Worm (Caenorhabditis elegans): ENCODE data around the gene H14E04.3.

H14E04.3 gene

DNA sequence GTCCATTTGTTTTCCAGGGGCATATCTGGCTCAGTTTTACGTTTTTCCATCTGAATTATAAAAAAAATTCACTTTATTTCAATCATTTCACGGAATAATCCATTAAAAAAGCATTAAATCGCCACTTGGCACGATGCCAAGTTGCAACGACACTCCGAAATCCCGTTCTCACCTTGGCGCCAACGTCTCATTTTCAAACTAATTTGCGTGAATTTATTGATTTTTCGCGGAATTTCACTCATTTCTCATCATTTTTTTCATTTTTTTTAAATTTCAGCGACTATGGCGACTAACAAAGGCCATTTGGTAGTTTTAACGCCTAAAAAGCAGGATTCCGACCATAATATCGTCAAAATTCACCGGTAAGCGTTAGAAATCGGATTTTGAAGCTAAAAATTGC, 10.5 kb downstream of the H14E04.3 start, which contains the start of gene H14E04.2 (continued):
- TF ChIP-seq Y55F3AM.14 (GFP tag; optimal IDR thresholded peaks at IDR 0.05) (no peak), dmd-4 (tag; optimal IDR thresholded peaks at IDR 0.05) (no peak), nhr-25 (tag; optimal IDR thresholded peaks at IDR 0.05) (peak; percentile 50), unc-39 (tag; optimal IDR thresholded peaks at IDR 0.05) (no peak), zag-1 (tag; optimal IDR thresholded peaks at IDR 0.05) (peak; percentile 5), mdl-1 (tag; optimal IDR thresholded peaks at IDR 0.05) (no peak), ztf-4 (tag; optimal IDR thresholded peaks at IDR 0.05) (peak; percentile 17), nhr-129 (tag; optimal IDR thresholded peaks at IDR 0.05) (peak; percentile 72), elt-3 (tag; optimal IDR thresholded peaks at IDR 0.05) (no peak), nhr-77 (tag; optimal IDR thresholded peaks at IDR 0.05) (no peak)

- TF ChIP-seq lin-11 (tag; optimal IDR thresholded peaks at IDR 0.05), result no peak
- TF ChIP-seq unc-55 (GFP tag; optimal IDR thresholded peaks at IDR 0.05), result no peak
- no peak for TF ChIP-seq nhr-6 (tag; optimal IDR thresholded peaks at IDR 0.05)
- TF ChIP-seq lin-39 (tag; optimal IDR thresholded peaks at IDR 0.05), result no peak
These were observed 14.5 kb downstream of the H14E04.3 start, which contains the start of gene H04J21.1 for ce11 chrIII:2371864-2372263. Gene H04J21.1 (minus strand): TSS chrIII:2371964.

DNA sequence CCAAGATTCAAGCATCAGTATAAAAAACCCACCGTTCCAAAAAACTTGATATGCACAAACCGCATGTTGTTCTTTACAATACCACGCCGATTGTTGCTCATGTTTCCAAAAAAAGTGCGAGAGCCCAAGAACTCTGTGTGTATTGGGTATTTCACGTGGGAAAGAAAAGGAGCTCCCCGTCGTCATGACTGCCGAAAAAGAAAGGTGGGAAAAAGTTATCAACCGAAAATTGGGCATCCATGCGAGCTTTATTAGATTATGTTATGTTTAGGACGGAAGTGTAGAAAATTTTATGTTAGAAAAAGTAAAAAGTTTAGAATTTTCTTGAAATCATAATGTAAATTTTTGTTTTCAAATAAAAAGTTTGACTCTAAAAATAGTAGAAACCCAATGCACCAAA, 18.0 kb downstream of the H14E04.3 start, which contains the start of gene H04J21.4:
TSS of gene H04J21.4 (minus strand) at position 101 of the 400 bp plus-strand sequence.
- TF ChIP-seq mdl-1 (tag; optimal IDR thresholded peaks at IDR 0.05), result no peak
- no peak for TF ChIP-seq sem-4 (tag; optimal IDR thresholded peaks at IDR 0.05)
- no peak for TF ChIP-seq ztf-1 (GFP tag; conservative IDR thresholded peaks at IDR 0.05)
- TF ChIP-seq fos-1 (tag; optimal IDR thresholded peaks at IDR 0.05), result no peak
- TF ChIP-seq ZK546.5 (tag; optimal IDR thresholded peaks at IDR 0.05), result no peak
- TF ChIP-seq lin-13 (GFP tag; optimal IDR thresholded peaks at IDR 0.05), result no peak
- TF ChIP-seq nhr-129 (tag; optimal IDR thresholded peaks at IDR 0.05), result no peak
- no peak for TF ChIP-seq nhr-6 (tag; optimal IDR thresholded peaks at IDR 0.05)
- TF ChIP-seq ceh-16 (tag; optimal IDR thresholded peaks at IDR 0.05), result no peak
- TF ChIP-seq ztf-11 (tag; optimal IDR thresholded peaks at IDR 0.05), result no peak

DNA sequence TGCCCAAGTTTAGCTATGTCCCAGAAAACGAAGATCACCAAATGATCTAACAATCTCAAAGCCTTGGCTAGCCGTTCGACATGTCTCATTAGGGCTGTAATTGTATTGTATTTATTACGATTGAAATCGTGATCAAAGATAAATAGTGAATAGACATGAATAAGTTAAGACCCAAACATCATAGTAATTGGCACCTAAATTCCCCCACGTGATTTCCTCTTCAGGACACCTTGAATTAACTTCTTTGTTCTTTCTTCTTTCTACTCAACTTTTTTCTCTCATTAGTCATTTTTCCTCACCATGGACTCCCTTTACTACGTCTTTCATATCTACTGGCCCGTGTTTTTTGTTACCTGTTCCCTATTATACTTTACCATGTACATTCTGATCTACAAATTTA, 23.7 kb downstream of the H14E04.3 start, which contains the start of gene srd-69:
TSS of gene srd-69 (plus strand) at position 301 of the 400 bp plus-strand sequence.
- TF ChIP-seq sem-4 (tag; optimal IDR thresholded peaks at IDR 0.05), result no peak
- TF ChIP-seq ztf-1 (GFP tag; conservative IDR thresholded peaks at IDR 0.05), result no peak
- TF ChIP-seq snpc-4 (tag; optimal IDR thresholded peaks at IDR 0.05), result no peak
- no peak for TF ChIP-seq nhr-129 (tag; optimal IDR thresholded peaks at IDR 0.05)
- TF ChIP-seq aly-2 (tag; optimal IDR thresholded peaks at IDR 0.05), result no peak
- no peak for TF ChIP-seq egl-27 (tag; optimal IDR thresholded peaks at IDR 0.05)
- TF ChIP-seq nhr-77 (tag; optimal IDR thresholded peaks at IDR 0.05), result no peak

DNA sequence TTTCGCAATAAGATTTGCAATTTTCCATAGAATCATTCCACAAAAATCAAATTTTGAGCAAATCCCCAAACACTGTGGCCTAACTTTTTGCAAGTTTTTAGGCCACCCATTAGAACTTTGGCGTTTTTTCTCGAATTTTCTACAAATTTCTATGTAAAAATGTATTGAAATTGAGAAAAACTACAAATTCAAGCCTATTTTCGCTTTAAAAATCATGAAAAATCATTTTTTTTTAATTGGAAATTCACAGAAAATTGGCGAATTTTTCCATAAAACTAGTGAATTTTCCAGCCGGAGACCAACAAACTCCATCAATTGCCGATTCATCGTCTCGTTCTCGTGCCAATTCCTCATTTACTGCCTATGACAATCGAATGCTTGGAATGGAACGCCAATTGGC, 36.4 kb downstream of the H14E04.3 start:
- TF ChIP-seq unc-55 (GFP tag; optimal IDR thresholded peaks at IDR 0.05), result no peak
- no peak for TF ChIP-seq C34F6.9 (tag; optimal IDR thresholded peaks at IDR 0.05)
- no peak for TF ChIP-seq nhr-25 (tag; optimal IDR thresholded peaks at IDR 0.05)
- no peak for TF ChIP-seq nhr-21 (tag; optimal IDR thresholded peaks at IDR 0.05)
- TF ChIP-seq mdl-1 (tag; optimal IDR thresholded peaks at IDR 0.05), result no peak
- no peak for TF ChIP-seq ama-1 (optimal IDR thresholded peaks at IDR 0.05)
- TF ChIP-seq dmd-4 (tag; optimal IDR thresholded peaks at IDR 0.05), result no peak
- TF ChIP-seq nhr-6 (tag; optimal IDR thresholded peaks at IDR 0.05), result no peak
- no peak for TF ChIP-seq ceh-16 (tag; optimal IDR thresholded peaks at IDR 0.05)
- TF ChIP-seq nhr-237 (tag; optimal IDR thresholded peaks at IDR 0.05), result no peak
- no peak for TF ChIP-seq ztf-4 (tag; optimal IDR thresholded peaks at IDR 0.05)
- no peak for TF ChIP-seq aly-2 (tag; optimal IDR thresholded peaks at IDR 0.05)
- TF ChIP-seq skn-1 (tag; optimal IDR thresholded peaks at IDR 0.05), result no peak
- TF ChIP-seq nhr-10 (tag; optimal IDR thresholded peaks at IDR 0.05), result no peak

ce11 chrIII:2347291-2347690, 39.1 kb downstream of the H14E04.3 start, which contains the start of gene gip-1:
Gene gip-1 (plus strand): TSS chrIII:2347591.
- TF ChIP-seq C34F6.9 (tag; optimal IDR thresholded peaks at IDR 0.05) (no peak), lin-39 (tag; optimal IDR thresholded peaks at IDR 0.05) (no peak), nhr-237 (tag; optimal IDR thresholded peaks at IDR 0.05) (no peak), peb-1 (tag; optimal IDR thresholded peaks at IDR 0.05) (no peak), crh-2 (tag; optimal IDR thresholded peaks at IDR 0.05) (no peak), zag-1 (tag; optimal IDR thresholded peaks at IDR 0.05) (no peak), mab-5 (tag; optimal IDR thresholded peaks at IDR 0.05) (no peak), sem-4 (tag; optimal IDR thresholded peaks at IDR 0.05) (no peak), ztf-4 (tag; optimal IDR thresholded peaks at IDR 0.05) (no peak), fos-1 (tag; optimal IDR thresholded peaks at IDR 0.05) (no peak), ztf-11 (tag; optimal IDR thresholded peaks at IDR 0.05) (no peak), unc-55 (GFP tag; optimal IDR thresholded peaks at IDR 0.05) (no peak), aly-2 (tag; optimal IDR thresholded peaks at IDR 0.05) (no peak), lsy-2 (tag; optimal IDR thresholded peaks at IDR 0.05) (no peak), ztf-1 (GFP tag; conservative IDR thresholded peaks at IDR 0.05) (no peak), unc-39 (tag; optimal IDR thresholded peaks at IDR 0.05) (no peak), blmp-1 (tag; optimal IDR thresholded peaks at IDR 0.05; ENCODE audit: insufficient read depth) (no peak)

Data from whole organism, L2 larva.